Worm (Caenorhabditis elegans) whole organism, L2 larva: Measurements from ENCODE around the gene pad-2.

Experiments used
- dmd-4 ChIP-seq: sonication (generic microtip); optimal IDR thresholded peaks from 2 replicates; lab custom pipeline; 2017; ENCODE audit warnings: missing biosample characterization, missing genetic modification characterization
- egl-27 ChIP-seq: sonication (generic microtip); optimal IDR thresholded peaks from 3 replicates; lab custom pipeline; 2017; ENCODE audit warnings: missing biosample characterization, missing genetic modification reagents, missing genetic modification characterization
- mdl-1 ChIP-seq, 2 experiments: fragments of 150-350 bp in 1 of 2; sonication (generic microtip) in 1 of 2; optimal IDR thresholded peaks; 2 replicates each; lab custom pipeline; 2017; ENCODE audit warnings: missing biosample characterization in 2 of 2, missing genetic modification characterization in 2 of 2
- nhr-21 ChIP-seq: fragments of 150-350 bp; optimal IDR thresholded peaks from 2 replicates; lab custom pipeline; 2014; ENCODE audit warnings: missing biosample characterization, missing genetic modification characterization
- nhr-237 ChIP-seq: fragments of 150-350 bp; optimal IDR thresholded peaks from 2 replicates; lab custom pipeline; 2014; ENCODE audit warnings: missing biosample characterization, missing genetic modification characterization
- skn-1 ChIP-seq: sonication (generic microtip); optimal IDR thresholded peaks from 2 replicates; lab custom pipeline; 2017; ENCODE audit warnings: missing biosample characterization, missing genetic modification characterization
- unc-55 ChIP-seq: fragments of 150-350 bp; sonication (generic microtip); optimal IDR thresholded peaks from 3 replicates; lab custom pipeline; 2014; ENCODE audit warnings: missing biosample characterization, missing genetic modification reagents, missing genetic modification characterization
- unc-62 ChIP-seq: fragments of 150-350 bp; optimal IDR thresholded peaks from 2 replicates; lab custom pipeline; 2014; ENCODE audit warnings: missing biosample characterization, missing genetic modification reagents, missing genetic modification characterization
- ztf-11 ChIP-seq: sonication (generic microtip); optimal IDR thresholded peaks from 2 replicates; lab custom pipeline; 2017; ENCODE audit warnings: missing biosample characterization, missing genetic modification characterization

DNA sequence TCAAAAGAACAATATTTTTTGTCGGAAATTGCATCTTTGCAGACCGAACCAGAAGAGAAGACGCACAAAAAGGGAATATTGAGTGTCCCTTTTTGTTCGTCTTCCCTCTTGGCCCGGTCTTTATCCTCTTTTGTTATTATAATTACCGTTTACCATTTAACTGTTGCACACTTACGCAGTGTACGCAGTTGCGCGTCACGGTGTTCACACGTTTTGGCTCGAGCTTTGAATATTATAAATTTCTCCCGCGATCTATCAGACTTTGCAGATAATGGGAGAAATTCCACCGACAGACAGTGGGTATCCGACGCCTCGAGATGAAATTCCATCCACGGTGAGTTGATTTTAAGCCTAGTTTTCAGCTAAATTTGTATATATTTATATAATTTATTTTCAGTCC is 41.9 kb downstream of the pad-2 start, which contains the start of gene sas-7:
- TF ChIP-seq skn-1 (tag; lab: Kevin White, UChicago) (no peak), dmd-4 (tag; lab: Kevin White, UChicago) (no peak), ztf-11 (no peak), unc-62 (GFP tag; lab: Kevin White, UChicago) (no peak), nhr-21 (no peak), nhr-237 (tag; lab: Kevin White, UChicago) (no peak), unc-55 (GFP tag; lab: Kevin White, UChicago) (peak; percentile 5), egl-27 (tag; lab: Kevin White, UChicago) (no peak), mdl-1 (tag; optimal IDR thresholded peaks at IDR 0.05; lab: Kevin White, UChicago) (no peak)
